Fruit fly (Drosophila melanogaster) whole organism, embryonic: Measurements from ENCODE around the gene Tsp33B.

Source experiments
- Aef1 ChIP-seq: fragments of 200-800 bp; sonication (Bioruptor generic); IDR thresholded peaks from 3 replicates; pipeline ENCODE4 v1.3.6; 2022; ENCODE audit warnings: missing biosample characterization, missing genetic modification characterization
- Atf-2 ChIP-seq: fragments of 200-800 bp; sonication (Bioruptor generic); optimal IDR thresholded peaks from 2 replicates; lab custom pipeline; 2016; ENCODE audit warnings: missing biosample characterization, missing genetic modification characterization
- Atf6 ChIP-seq: fragments of 200-800 bp; sonication (Bioruptor generic); IDR thresholded peaks from 2 replicates; pipeline ENCODE4 v1.3.6; 2022; ENCODE audit warnings: missing biosample characterization, missing genetic modification characterization
- CG11504 ChIP-seq: fragments of 200-800 bp; sonication (Bioruptor generic); optimal IDR thresholded peaks from 3 replicates; lab custom pipeline; 2019; ENCODE audit warnings: missing biosample characterization, mild to moderate bottlenecking, missing genetic modification characterization, moderate library complexity
- CG14050 ChIP-seq: fragments of 200-800 bp; sonication (Bioruptor generic); IDR thresholded peaks from 3 replicates; pipeline ENCODE4 v1.3.6; 2022; ENCODE audit warnings: missing biosample characterization, missing genetic modification characterization
- CG15073 ChIP-seq: fragments of 200-800 bp; sonication (Bioruptor generic); optimal IDR thresholded peaks from 2 replicates; lab custom pipeline; 2016; ENCODE audit warnings: missing biosample characterization, missing genetic modification characterization
- CG15696 ChIP-seq: fragments of 200-800 bp; sonication (Bioruptor generic); optimal IDR thresholded peaks from 2 replicates; lab custom pipeline; 2019; ENCODE audit warnings: missing biosample characterization, mild to moderate bottlenecking, missing genetic modification characterization, moderate library complexity
- CG2202 ChIP-seq: fragments of 200-800 bp; sonication (Bioruptor generic); optimal IDR thresholded peaks from 2 replicates; lab custom pipeline; 2018; ENCODE audit warnings: missing biosample characterization, mild to moderate bottlenecking, missing genetic modification characterization
- CG32772 ChIP-seq: fragments of 200-800 bp; sonication (Bioruptor generic); IDR thresholded peaks from 2 replicates; pipeline ENCODE4 v1.3.6; 2022; ENCODE audit warnings: missing biosample characterization, missing genetic modification characterization
- CG3995 ChIP-seq: fragments of 200-800 bp; sonication (Bioruptor generic); optimal IDR thresholded peaks from 3 replicates; lab custom pipeline; 2016; ENCODE audit warnings: missing biosample characterization, missing genetic modification characterization
- CG6654 ChIP-seq: fragments of 200-800 bp; sonication (Bioruptor generic); optimal IDR thresholded peaks from 2 replicates; lab custom pipeline; 2017; ENCODE audit warnings: missing biosample characterization, mild to moderate bottlenecking, missing genetic modification characterization
- CG6791 ChIP-seq: fragments of 200-800 bp; sonication (Bioruptor generic); IDR thresholded peaks from 3 replicates; pipeline ENCODE4 v1.3.6; 2022; ENCODE audit warnings: missing biosample characterization, missing genetic modification characterization; ENCODE audit not compliant: partially characterized antibody
- CG7556 ChIP-seq: fragments of 200-800 bp; sonication (Bioruptor generic); optimal IDR thresholded peaks from 2 replicates; lab custom pipeline; 2017; ENCODE audit warnings: missing biosample characterization, mild to moderate bottlenecking, missing genetic modification characterization
- CG8944 ChIP-seq: fragments of 200-800 bp; sonication (Bioruptor generic); optimal IDR thresholded peaks from 3 replicates; lab custom pipeline; 2016; ENCODE audit warnings: missing biosample characterization, missing genetic modification characterization
- CTCF ChIP-seq: fragments of 200-800 bp; sonication (Bioruptor generic); optimal IDR thresholded peaks from 2 replicates; lab custom pipeline; 2017; ENCODE audit warnings: missing biosample characterization, mild to moderate bottlenecking, missing genetic modification characterization, moderate library complexity
- E2f2 ChIP-seq: fragments of 200-800 bp; sonication (Bioruptor generic); IDR thresholded peaks from 2 replicates; pipeline ENCODE4 v1.3.6; 2022; ENCODE audit warnings: missing biosample characterization, missing genetic modification characterization
- Ets97D ChIP-seq: fragments of 200-800 bp; sonication (Bioruptor generic); optimal IDR thresholded peaks from 3 replicates; lab custom pipeline; 2016; ENCODE audit warnings: missing biosample characterization, missing genetic modification characterization
- Gsc ChIP-seq: fragments of 200-800 bp; sonication (Bioruptor generic); IDR thresholded peaks from 2 replicates; pipeline ENCODE4 v1.3.6; 2022; ENCODE audit warnings: missing biosample characterization, missing genetic modification characterization
- H15 ChIP-seq: fragments of 200-800 bp; sonication (Bioruptor generic); IDR thresholded peaks from 3 replicates; pipeline ENCODE4 v1.3.6; 2022; ENCODE audit warnings: missing biosample characterization, missing genetic modification characterization
- Hey ChIP-seq: fragments of 200-800 bp; sonication (Bioruptor generic); optimal IDR thresholded peaks from 3 replicates; lab custom pipeline; 2018; ENCODE audit warnings: missing biosample characterization, mild to moderate bottlenecking, missing genetic modification characterization
- MBD-R2 ChIP-seq: fragments of 200-800 bp; sonication (Bioruptor generic); IDR thresholded peaks from 2 replicates; pipeline ENCODE4 v1.3.6; 2022; ENCODE audit warnings: missing biosample characterization, missing genetic modification characterization
- Nf-YB ChIP-seq: fragments of 200-800 bp; sonication (Bioruptor generic); optimal IDR thresholded peaks from 3 replicates; lab custom pipeline; 2019; ENCODE audit warnings: missing biosample characterization, mild to moderate bottlenecking, missing genetic modification characterization, moderate library complexity
- Pdp1 ChIP-seq, 2 experiments: fragments of 200-800 bp; sonication (Bioruptor generic); optimal IDR thresholded peaks; 3 replicates each; lab custom pipeline; 2016; ENCODE audit warnings: missing biosample characterization in 2 of 2, missing genetic modification characterization in 2 of 2, mild to moderate bottlenecking in 1 of 2, moderate library complexity in 1 of 2
- Side ChIP-seq: fragments of 200-800 bp; sonication (Bioruptor generic); optimal IDR thresholded peaks from 2 replicates; lab custom pipeline; 2016; ENCODE audit warnings: missing biosample characterization, missing genetic modification characterization
- ara ChIP-seq: fragments of 200-800 bp; sonication (Bioruptor generic); IDR thresholded peaks from 2 replicates; pipeline ENCODE4 v1.3.6; 2022; ENCODE audit warnings: missing biosample characterization, missing genetic modification characterization
- bab2 ChIP-seq: fragments of 200-800 bp; sonication (Bioruptor generic); optimal IDR thresholded peaks from 2 replicates; lab custom pipeline; 2016; ENCODE audit warnings: missing biosample characterization, missing genetic modification characterization
- bcd ChIP-seq: fragments of 200-800 bp; sonication (Bioruptor generic); optimal IDR thresholded peaks from 2 replicates; lab custom pipeline; 2017; ENCODE audit warnings: missing biosample characterization, mild to moderate bottlenecking, missing genetic modification characterization
- bigmax ChIP-seq: fragments of 200-800 bp; sonication (Bioruptor generic); optimal IDR thresholded peaks from 2 replicates; lab custom pipeline; 2018; ENCODE audit warnings: missing biosample characterization, mild to moderate bottlenecking, missing genetic modification characterization
- chif ChIP-seq, 2 experiments: fragments of 200-800 bp; sonication (Bioruptor generic); optimal IDR thresholded peaks; 3 replicates each; lab custom pipeline; 2016; ENCODE audit warnings: missing biosample characterization in 2 of 2, missing genetic modification characterization in 2 of 2
- croc ChIP-seq: fragments of 200-800 bp; sonication (Bioruptor generic); conservative IDR thresholded peaks from 3 replicates; pipeline ENCODE4 v1.3.6; 2022; ENCODE audit warnings: missing biosample characterization, missing genetic modification characterization
- crp ChIP-seq, 2 experiments: fragments of 200-800 bp; sonication (Bioruptor generic); optimal IDR thresholded peaks; 2 replicates in 1 of 2; 3 replicates in 1 of 2; lab custom pipeline; 2017; ENCODE audit warnings: missing biosample characterization in 2 of 2, missing genetic modification characterization in 2 of 2, mild to moderate bottlenecking in 1 of 2, moderate library complexity in 1 of 2
- danr ChIP-seq: fragments of 200-800 bp; sonication (Bioruptor generic); IDR thresholded peaks from 2 replicates; pipeline ENCODE4 v1.3.6; 2022; ENCODE audit warnings: missing biosample characterization, missing genetic modification characterization
- dati ChIP-seq: fragments of 200-800 bp; sonication (Bioruptor generic); IDR thresholded peaks from 2 replicates; pipeline ENCODE4 v1.3.6; 2022; ENCODE audit warnings: missing biosample characterization, missing genetic modification characterization
- gsb-n ChIP-seq: fragments of 200-800 bp; sonication (Bioruptor generic); optimal IDR thresholded peaks from 3 replicates; lab custom pipeline; 2018; ENCODE audit warnings: missing biosample characterization, mild to moderate bottlenecking, missing genetic modification characterization
- jing ChIP-seq: fragments of 200-800 bp; sonication (Bioruptor generic); optimal IDR thresholded peaks from 2 replicates; lab custom pipeline; 2018; ENCODE audit warnings: missing biosample characterization, mild to moderate bottlenecking, missing genetic modification characterization
- klu ChIP-seq: fragments of 200-800 bp; sonication (Bioruptor generic); IDR thresholded peaks from 2 replicates; pipeline ENCODE4 v1.3.6; 2022; ENCODE audit warnings: missing biosample characterization, missing genetic modification characterization
- lov ChIP-seq, 2 experiments: fragments of 200-800 bp in 1 of 2; fragments of >200 bp in 1 of 2; sonication (Bioruptor generic) in 1 of 2; IDR thresholded peaks in 1 of 2; optimal IDR thresholded peaks in 1 of 2; 2 replicates in 1 of 2; 3 replicates in 1 of 2; pipeline versions ENCODE4 v1.3.6 to Lab custom; 2017 to 2022; ENCODE audit warnings: missing biosample characterization in 1 of 2, missing genetic modification characterization in 1 of 2
- mirr ChIP-seq: fragments of 200-800 bp; sonication (Bioruptor generic); optimal IDR thresholded peaks from 3 replicates; lab custom pipeline; 2018; ENCODE audit warnings: missing biosample characterization, mild to moderate bottlenecking, missing genetic modification characterization
- peb ChIP-seq: fragments of 200-800 bp; sonication (Bioruptor generic); IDR thresholded peaks from 2 replicates; pipeline ENCODE4 v1.3.6; 2022; ENCODE audit warnings: missing biosample characterization, missing genetic modification characterization
- pita ChIP-seq: fragments of 200-800 bp; sonication (Bioruptor generic); optimal IDR thresholded peaks from 2 replicates; lab custom pipeline; 2017; ENCODE audit warnings: missing biosample characterization, mild to moderate bottlenecking, missing genetic modification characterization
- pros ChIP-seq: fragments of 200-800 bp; sonication (Bioruptor generic); optimal IDR thresholded peaks from 3 replicates; lab custom pipeline; 2019; ENCODE audit warnings: missing biosample characterization, mild to moderate bottlenecking, missing genetic modification characterization, moderate library complexity
- pum ChIP-seq: fragments of 200-800 bp; sonication (Bioruptor generic); optimal IDR thresholded peaks from 2 replicates; lab custom pipeline; 2016; ENCODE audit warnings: missing biosample characterization, missing genetic modification characterization
- run ChIP-seq: fragments of 200-800 bp; sonication (Bioruptor generic); optimal IDR thresholded peaks from 3 replicates; lab custom pipeline; 2018; ENCODE audit warnings: missing biosample characterization, mild to moderate bottlenecking, missing genetic modification characterization
- sima ChIP-seq: fragments of 200-800 bp; sonication (Bioruptor generic); optimal IDR thresholded peaks from 2 replicates; lab custom pipeline; 2016; ENCODE audit warnings: missing biosample characterization, missing genetic modification characterization
- sisA ChIP-seq: fragments of 200-800 bp; sonication (Bioruptor generic); IDR thresholded peaks from 2 replicates; pipeline ENCODE4 v1.3.6; 2022; ENCODE audit warnings: missing biosample characterization, missing genetic modification characterization
- sob ChIP-seq: fragments of 200-800 bp; sonication (Bioruptor generic); IDR thresholded peaks from 2 replicates; pipeline ENCODE4 v1.3.6; 2022; ENCODE audit warnings: missing biosample characterization, missing genetic modification characterization
- stc ChIP-seq: fragments of 200-800 bp; sonication (Bioruptor generic); IDR thresholded peaks from 2 replicates; pipeline ENCODE4 v1.3.6; 2022; ENCODE audit warnings: missing biosample characterization, missing genetic modification characterization
- tin ChIP-seq: fragments of 200-800 bp; sonication (Bioruptor generic); optimal IDR thresholded peaks from 3 replicates; lab custom pipeline; 2016; ENCODE audit warnings: missing biosample characterization, missing genetic modification characterization
- trh ChIP-seq: fragments of 200-800 bp; sonication (Bioruptor generic); optimal IDR thresholded peaks from 2 replicates; lab custom pipeline; 2016; ENCODE audit warnings: missing biosample characterization, missing genetic modification characterization
- zf30C ChIP-seq: fragments of 200-800 bp; sonication (Bioruptor generic); optimal IDR thresholded peaks from 3 replicates; lab custom pipeline; 2018; ENCODE audit warnings: missing biosample characterization, mild to moderate bottlenecking, missing genetic modification characterization

Tsp33B gene

dm6 chr2L:11806701-11807674, 14.8 kb upstream of the Tsp33B start (continued):
- TF ChIP-seq Hey (tag; lab: Kevin White, UChicago), result peak; percentile 35
- no peak for TF ChIP-seq danr (GFP tag; lab: Robert Waterston, UW)
- TF ChIP-seq bcd, result no peak
- TF ChIP-seq MBD-R2 (GFP tag; lab: Robert Waterston, UW), result no peak
- no peak for TF ChIP-seq jing (GFP tag; lab: Kevin White, UChicago)
- TF ChIP-seq Side, result no peak
- TF ChIP-seq Pdp1 (GFP tag; optimal IDR thresholded peaks at IDR 0.05; lab: Kevin White, UChicago), result peak in 1 of 2 experiments; percentile 18
- TF ChIP-seq stc (GFP tag; lab: Robert Waterston, UW), result no peak
- no peak for TF ChIP-seq E2f2 (GFP tag; lab: Robert Waterston, UW)
- TF ChIP-seq lov (optimal IDR thresholded peaks at IDR 0.05; lab: Kevin White, UChicago), result no peak
- TF ChIP-seq lov (GFP tag; IDR thresholded peaks at IDR 0.05; lab: Robert Waterston, UW), result no peak
- TF ChIP-seq CTCF (GFP tag; lab: Kevin White, UChicago), result peak; percentile 70
- TF ChIP-seq run (tag; lab: Kevin White, UChicago), result no peak
- TF ChIP-seq ara, result 0 out of 2 replicates have a peak, but pooled peaks have one; percentile 7
- no peak for TF ChIP-seq CG15696 (tag; lab: Kevin White, UChicago)
- no peak for TF ChIP-seq CG6654 (GFP tag; lab: Kevin White, UChicago)
- 0 out of 2 replicates have a peak, but pooled peaks have one; percentile 12 for TF ChIP-seq Atf6 (GFP tag; lab: Robert Waterston, UW)
- TF ChIP-seq CG15073 (GFP tag; lab: Kevin White, UChicago), result no peak
- no peak for TF ChIP-seq sisA (GFP tag; lab: Robert Waterston, UW)
- no peak for TF ChIP-seq gsb-n (tag; lab: Kevin White, UChicago)
- no peak for TF ChIP-seq chif (GFP tag; optimal IDR thresholded peaks at IDR 0.05; lab: Kevin White, UChicago)
- no peak for TF ChIP-seq CG8944 (GFP tag; lab: Kevin White, UChicago)
- TF ChIP-seq CG11504, result no peak
- TF ChIP-seq Atf-2, result no peak
- TF ChIP-seq croc (GFP tag; lab: Robert Waterston, UW), result no peak
- no peak for TF ChIP-seq Gsc
- TF ChIP-seq sima (GFP tag; lab: Kevin White, UChicago), result no peak
- peak; percentile 78 for TF ChIP-seq mirr
- peak; percentile 6 for TF ChIP-seq bab2 (GFP tag; lab: Kevin White, UChicago)
- TF ChIP-seq sob (GFP tag; lab: Robert Waterston, UW), result peak; percentile 30; the same call in 1 of the 2 replicates
- TF ChIP-seq trh (GFP tag; lab: Kevin White, UChicago), result no peak
- TF ChIP-seq crp (GFP tag; optimal IDR thresholded peaks at IDR 0.05; lab: Kevin White, UChicago), result no peak
- TF ChIP-seq klu (GFP tag; lab: Robert Waterston, UW), result no peak
- TF ChIP-seq zf30C, result no peak
- TF ChIP-seq Aef1 (GFP tag; lab: Robert Waterston, UW), result peak; percentile 61; the same call in 2 of the 3 replicates
- no peak for TF ChIP-seq CG2202 (tag; lab: Kevin White, UChicago)
- TF ChIP-seq pita (GFP tag; lab: Kevin White, UChicago), result no peak
- no peak for TF ChIP-seq dati
- TF ChIP-seq CG6791 (GFP tag; lab: Robert Waterston, UW), result no peak
- no peak for TF ChIP-seq CG14050 (GFP tag; lab: Robert Waterston, UW)
- no peak for TF ChIP-seq tin
- TF ChIP-seq CG3995 (GFP tag; lab: Kevin White, UChicago), result no peak
- TF ChIP-seq pum (GFP tag; lab: Kevin White, UChicago), result no peak
- TF ChIP-seq Ets97D, result no peak
- no peak for TF ChIP-seq H15 (GFP tag; lab: Robert Waterston, UW)
- peak; percentile 52 for TF ChIP-seq CG32772
- peak; percentile 88 for TF ChIP-seq pros (GFP tag; lab: Kevin White, UChicago)
- TF ChIP-seq CG7556, result no peak
- TF ChIP-seq Nf-YB (GFP tag; lab: Kevin White, UChicago), result peak; percentile 89
- TF ChIP-seq peb (GFP tag; lab: Robert Waterston, UW), result no peak
- TF ChIP-seq bigmax (GFP tag; lab: Kevin White, UChicago), result no peak
